Worm (Caenorhabditis elegans) whole organism, late embryonic: Measurements from ENCODE around the gene sre-11.

Experiments used
- F13H6.1 ChIP-seq: sonication (generic microtip); optimal IDR thresholded peaks from 2 replicates; lab custom pipeline; 2016; ENCODE audit warnings: missing genetic modification characterization, missing compliant biosample characterization
- K09A11.1 ChIP-seq: sonication (generic microtip); optimal IDR thresholded peaks from 2 replicates; lab custom pipeline; 2017; ENCODE audit warnings: antibody characterized with exemption, mild to moderate bottlenecking, missing genetic modification characterization, missing compliant biosample characterization; ENCODE audit not compliant: insufficient read depth
- T23F11.4 ChIP-seq: fragments of 200-800 bp; sonication (Bioruptor generic); optimal IDR thresholded peaks from 2 replicates; lab custom pipeline; 2018; ENCODE audit warnings: mild to moderate bottlenecking, missing genetic modification characterization, missing compliant biosample characterization
- Y22D7AL.16 ChIP-seq: sonication (generic microtip); optimal IDR thresholded peaks from 2 replicates; lab custom pipeline; 2016; ENCODE audit warnings: missing genetic modification characterization, missing compliant biosample characterization
- ama-1 ChIP-seq: fragments of 150-350 bp; optimal IDR thresholded peaks from 2 replicates; lab custom pipeline; 2014
- ceh-14 ChIP-seq: sonication (generic microtip); optimal IDR thresholded peaks from 2 replicates; lab custom pipeline; 2016; ENCODE audit warnings: missing genotype, missing genetic modification characterization, missing compliant biosample characterization
- ceh-18 ChIP-seq: sonication (generic microtip); optimal IDR thresholded peaks from 2 replicates; lab custom pipeline; 2016; ENCODE audit warnings: missing genetic modification characterization, missing compliant biosample characterization
- ceh-19 ChIP-seq: fragments of 200-800 bp; sonication (Bioruptor generic); optimal IDR thresholded peaks from 2 replicates; lab custom pipeline; 2018; ENCODE audit warnings: mild to moderate bottlenecking, missing genetic modification characterization, missing compliant biosample characterization
- ceh-2 ChIP-seq: sonication (generic microtip); optimal IDR thresholded peaks from 2 replicates; lab custom pipeline; 2016; ENCODE audit warnings: missing genotype, missing genetic modification characterization, missing compliant biosample characterization
- ceh-24 ChIP-seq: sonication (generic microtip); optimal IDR thresholded peaks from 2 replicates; lab custom pipeline; 2016; ENCODE audit warnings: mild to moderate bottlenecking, missing genetic modification characterization, missing compliant biosample characterization
- ceh-31 ChIP-seq: sonication (generic microtip); optimal IDR thresholded peaks from 2 replicates; lab custom pipeline; 2016; ENCODE audit warnings: missing genetic modification characterization, missing compliant biosample characterization
- ceh-34 ChIP-seq: sonication (generic microtip); optimal IDR thresholded peaks from 2 replicates; lab custom pipeline; 2016; ENCODE audit warnings: mild to moderate bottlenecking, missing genetic modification characterization, missing compliant biosample characterization
- ceh-45 ChIP-seq: fragments of 200-800 bp; sonication (Bioruptor generic); IDR thresholded peaks from 2 replicates; pipeline ENCODE4 v1.3.6; 2022; ENCODE audit warnings: missing genetic modification reagents, missing genetic modification characterization, missing compliant biosample characterization
- ceh-48 ChIP-seq: sonication (generic microtip); optimal IDR thresholded peaks from 2 replicates; lab custom pipeline; 2016; ENCODE audit warnings: missing genetic modification characterization, inconsistent platforms, missing compliant biosample characterization
- ceh-6 ChIP-seq: fragments of 200-800 bp; sonication (Bioruptor generic); optimal IDR thresholded peaks from 2 replicates; lab custom pipeline; 2018; ENCODE audit warnings: mild to moderate bottlenecking, missing genetic modification characterization, missing compliant biosample characterization
- che-1 ChIP-seq: sonication (generic microtip); optimal IDR thresholded peaks from 2 replicates; lab custom pipeline; 2016; ENCODE audit warnings: mild to moderate bottlenecking, missing genetic modification characterization, missing compliant biosample characterization
- dmd-4 ChIP-seq: sonication (generic microtip); optimal IDR thresholded peaks from 2 replicates; lab custom pipeline; 2016; ENCODE audit warnings: borderline replicate concordance, missing genetic modification characterization, missing compliant biosample characterization
- dve-1 ChIP-seq: sonication (generic microtip); optimal IDR thresholded peaks from 2 replicates; lab custom pipeline; 2017; ENCODE audit warnings: antibody characterized with exemption, mild to moderate bottlenecking, missing genetic modification characterization, missing compliant biosample characterization
- elt-2 ChIP-seq: sonication (generic microtip); optimal IDR thresholded peaks from 2 replicates; lab custom pipeline; 2016; ENCODE audit warnings: missing genetic modification reagents, missing genetic modification characterization, missing compliant biosample characterization
- ets-4 ChIP-seq: sonication (generic microtip); optimal IDR thresholded peaks from 2 replicates; lab custom pipeline; 2016; ENCODE audit warnings: missing genetic modification characterization, missing compliant biosample characterization
- fkh-10 ChIP-seq: fragments of 150-350 bp; optimal IDR thresholded peaks from 2 replicates; lab custom pipeline; 2014; ENCODE audit warnings: missing biosample characterization, missing genetic modification reagents, missing genetic modification characterization
- fkh-6 ChIP-seq: sonication (generic microtip); optimal IDR thresholded peaks from 2 replicates; lab custom pipeline; 2016; ENCODE audit warnings: missing genetic modification characterization, missing compliant biosample characterization
- gmeb-2 ChIP-seq: sonication (generic microtip); optimal IDR thresholded peaks from 2 replicates; lab custom pipeline; 2016; ENCODE audit warnings: missing genetic modification characterization, inconsistent platforms, missing compliant biosample characterization
- hlh-13 ChIP-seq: fragments of 200-800 bp; sonication (Bioruptor generic); optimal IDR thresholded peaks from 2 replicates; lab custom pipeline; 2018; ENCODE audit warnings: mild to moderate bottlenecking, missing genetic modification characterization, missing compliant biosample characterization
- hlh-15 ChIP-seq: sonication (generic microtip); optimal IDR thresholded peaks from 2 replicates; lab custom pipeline; 2016; ENCODE audit warnings: missing genetic modification characterization, missing compliant biosample characterization
- hlh-8 ChIP-seq: sonication (generic microtip); optimal IDR thresholded peaks from 2 replicates; lab custom pipeline; 2016; ENCODE audit warnings: missing genotype, missing genetic modification characterization, missing compliant biosample characterization
- lim-6 ChIP-seq: sonication (generic microtip); optimal IDR thresholded peaks from 2 replicates; lab custom pipeline; 2016; ENCODE audit warnings: missing genetic modification characterization, missing compliant biosample characterization
- mec-3 ChIP-seq: sonication (generic microtip); optimal IDR thresholded peaks from 2 replicates; lab custom pipeline; 2016; ENCODE audit warnings: borderline replicate concordance, missing genetic modification characterization, missing compliant biosample characterization
- nfya-1 ChIP-seq: sonication (generic microtip); optimal IDR thresholded peaks from 2 replicates; lab custom pipeline; 2017; ENCODE audit warnings: missing genetic modification characterization, mild to moderate bottlenecking, missing compliant biosample characterization, antibody characterized with exemption, moderate library complexity
- nhr-11 ChIP-seq: fragments of 150-350 bp; optimal IDR thresholded peaks from 2 replicates; lab custom pipeline; 2014; ENCODE audit warnings: missing biosample characterization, missing genetic modification characterization
- nhr-232 ChIP-seq: sonication (generic microtip); optimal IDR thresholded peaks from 2 replicates; lab custom pipeline; 2016; ENCODE audit warnings: missing genetic modification characterization, missing compliant biosample characterization
- pat-9 ChIP-seq: fragments of 200-800 bp; sonication (Bioruptor generic); optimal IDR thresholded peaks from 2 replicates; lab custom pipeline; 2018; ENCODE audit warnings: mild to moderate bottlenecking, missing genetic modification characterization, moderate library complexity, missing compliant biosample characterization
- pha-4 ChIP-seq: fragments of 150-350 bp; optimal IDR thresholded peaks from 2 replicates; lab custom pipeline; 2018; ENCODE audit warnings: missing biosample characterization, missing genetic modification reagents, missing genetic modification characterization
- pros-1 ChIP-seq: fragments of 150-350 bp; optimal IDR thresholded peaks from 2 replicates; lab custom pipeline; 2014; ENCODE audit warnings: missing biosample characterization, missing genetic modification reagents, missing genetic modification characterization
- ref-2 ChIP-seq: sonication (generic microtip); optimal IDR thresholded peaks from 2 replicates; lab custom pipeline; 2016; ENCODE audit warnings: missing genetic modification characterization, missing compliant biosample characterization
- rnt-1 ChIP-seq: sonication (generic microtip); optimal IDR thresholded peaks from 2 replicates; lab custom pipeline; 2016; ENCODE audit warnings: missing genetic modification characterization, missing compliant biosample characterization
- syd-9 ChIP-seq: sonication (generic microtip); optimal IDR thresholded peaks from 2 replicates; lab custom pipeline; 2016; ENCODE audit warnings: mild to moderate bottlenecking, missing genetic modification characterization, moderate library complexity, missing compliant biosample characterization
- tbx-2 ChIP-seq: sonication (generic microtip); optimal IDR thresholded peaks from 2 replicates; lab custom pipeline; 2016; ENCODE audit warnings: missing genetic modification characterization, missing compliant biosample characterization
- ttx-3 ChIP-seq: sonication (generic microtip); optimal IDR thresholded peaks from 2 replicates; lab custom pipeline; 2016; ENCODE audit warnings: missing genetic modification reagents, missing genetic modification characterization, missing compliant biosample characterization
- unc-3 ChIP-seq, 2 experiments: fragments of 200-800 bp in 1 of 2; sonication (Bioruptor generic) in 1 of 2; sonication (generic microtip) in 1 of 2; conservative IDR thresholded peaks in 1 of 2; optimal IDR thresholded peaks in 1 of 2; 2 replicates each; pipeline versions ENCODE4 v1.3.6 to Lab custom; 2016 to 2022; ENCODE audit warnings: missing compliant biosample characterization in 2 of 2, missing genetic modification characterization in 2 of 2, missing genetic modification reagents in 1 of 2
- unc-42 ChIP-seq: sonication (generic microtip); optimal IDR thresholded peaks from 2 replicates; lab custom pipeline; 2016; ENCODE audit warnings: missing genotype, missing genetic modification characterization, missing compliant biosample characterization
- unc-55 ChIP-seq: sonication (generic microtip); optimal IDR thresholded peaks from 2 replicates; lab custom pipeline; 2017; ENCODE audit warnings: missing biosample characterization, missing genetic modification reagents, missing genetic modification characterization

sre-11 gene

ce11 chrV:7728679-7729027, 44.9 kb upstream of the sre-11 start, which contains the start of gene Y97E10C.1:
TSS of gene Y97E10C.1 (plus strand) at chrV:7728879.
- no peak for TF ChIP-seq unc-3 (GFP tag; conservative IDR thresholded peaks at IDR 0.05; lab: Robert Waterston, UW)
- TF ChIP-seq unc-3 (tag; optimal IDR thresholded peaks at IDR 0.05; lab: Kevin White, UChicago) = no peak
- no peak for TF ChIP-seq fkh-6 (tag; lab: Kevin White, UChicago)
- no peak for TF ChIP-seq ceh-45 (GFP tag; lab: Robert Waterston, UW)
- TF ChIP-seq gmeb-2 (tag; lab: Kevin White, UChicago) = no peak
- TF ChIP-seq unc-55 = no peak
- no peak for TF ChIP-seq ttx-3 (tag; lab: Kevin White, UChicago)
- no peak for TF ChIP-seq ceh-14 (tag; lab: Kevin White, UChicago)
- TF ChIP-seq nhr-11 (tag; lab: Kevin White, UChicago) = no peak
- TF ChIP-seq ceh-24 = no peak
- TF ChIP-seq F13H6.1 = no peak
- TF ChIP-seq pat-9 (tag; lab: Kevin White, UChicago) = no peak
- TF ChIP-seq che-1 (tag; lab: Kevin White, UChicago) = no peak
- no peak for TF ChIP-seq K09A11.1 (tag; lab: Kevin White, UChicago)
- TF ChIP-seq ceh-19 (GFP tag; lab: Kevin White, UChicago) = no peak

DNA sequence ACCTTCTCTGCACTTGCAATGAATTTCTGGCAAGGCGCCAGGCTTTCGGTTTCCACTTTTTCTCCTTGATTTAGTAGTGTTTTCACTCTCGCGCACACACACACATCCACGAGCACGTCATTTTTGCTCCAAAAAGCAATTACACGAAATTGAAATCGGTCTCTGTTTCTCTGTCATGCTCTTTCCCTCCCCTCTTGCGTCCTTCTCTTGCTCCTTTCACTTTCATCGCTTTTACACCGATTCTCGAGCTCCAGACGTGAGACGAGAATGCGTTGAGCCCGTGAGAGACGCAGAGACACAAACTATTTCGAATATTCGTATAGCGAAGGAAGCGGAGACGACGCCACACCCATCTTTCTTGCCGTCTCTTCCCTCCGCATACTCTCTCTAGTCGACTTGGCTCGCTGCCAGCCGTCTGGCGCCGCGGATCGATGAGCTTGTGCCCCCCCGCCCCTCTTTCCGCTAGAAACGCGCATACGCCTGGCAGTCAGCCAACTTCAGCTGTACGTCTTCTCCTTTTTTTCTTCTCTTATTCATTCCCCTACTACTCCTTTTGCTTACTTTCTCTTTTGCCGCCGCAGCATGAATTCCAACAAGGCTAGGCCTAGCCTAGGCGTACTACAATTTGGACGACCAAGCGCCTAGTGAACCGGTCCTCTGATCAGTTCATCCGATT, 44.4 kb upstream of the sre-11 start:
- TF ChIP-seq ref-2 (tag; lab: Kevin White, UChicago) (peak; percentile 11), lim-6 (tag; lab: Kevin White, UChicago) (peak; percentile 87), nfya-1 (tag; lab: Kevin White, UChicago) (peak; percentile 82), syd-9 (tag; lab: Kevin White, UChicago) (peak; percentile 58), fkh-6 (tag; lab: Kevin White, UChicago) (no peak), hlh-13 (GFP tag; lab: Kevin White, UChicago) (peak; percentile 29), ceh-14 (tag; lab: Kevin White, UChicago) (peak; percentile 92), Y22D7AL.16 (tag; lab: Kevin White, UChicago) (no peak), tbx-2 (tag; lab: Kevin White, UChicago) (peak; percentile 57), ceh-19 (GFP tag; lab: Kevin White, UChicago) (peak; percentile 47), ets-4 (tag; lab: Kevin White, UChicago) (no peak), ceh-48 (tag; lab: Kevin White, UChicago) (peak; percentile 63), rnt-1 (tag; lab: Kevin White, UChicago) (peak; percentile 53), ceh-34 (tag; lab: Kevin White, UChicago) (peak; percentile 84), fkh-10 (GFP tag; lab: Kevin White, UChicago) (no peak), ceh-18 (peak; percentile 97), ceh-2 (tag; lab: Kevin White, UChicago) (peak; percentile 0), pros-1 (tag; lab: Kevin White, UChicago) (no peak), ceh-31 (tag; lab: Kevin White, UChicago) (peak; percentile 77), unc-55 (peak; percentile 20), dmd-4 (peak; percentile 17), ttx-3 (tag; lab: Kevin White, UChicago) (no peak), T23F11.4 (peak; percentile 19), hlh-8 (tag; lab: Kevin White, UChicago) (peak; percentile 31), unc-42 (tag; lab: Kevin White, UChicago) (peak; percentile 95), dve-1 (peak; percentile 32), ceh-45 (GFP tag; lab: Robert Waterston, UW) (no peak), unc-3 (GFP tag; conservative IDR thresholded peaks at IDR 0.05; lab: Robert Waterston, UW) (no peak), unc-3 (tag; optimal IDR thresholded peaks at IDR 0.05; lab: Kevin White, UChicago) (peak; percentile 51)
- TF ChIP-seq, all 69 proteins: peak for 21

ce11 chrV:7726927-7727326, 43.2 kb upstream of the sre-11 start:
- TF ChIP-seq ceh-6 (GFP tag; lab: Kevin White, UChicago) (no peak), nhr-232 (no peak), Y22D7AL.16 (tag; lab: Kevin White, UChicago) (no peak), hlh-15 (tag; lab: Kevin White, UChicago) (no peak), hlh-8 (tag; lab: Kevin White, UChicago) (no peak), elt-2 (tag; lab: Kevin White, UChicago) (no peak), mec-3 (no peak), dve-1 (no peak), ttx-3 (tag; lab: Kevin White, UChicago) (no peak), ama-1 (lab: Kevin White, UChicago) (no peak), lim-6 (tag; lab: Kevin White, UChicago) (no peak), pha-4 (tag; lab: Kevin White, UChicago) (no peak), unc-55 (no peak), dmd-4 (no peak), ceh-18 (no peak), fkh-6 (tag; lab: Kevin White, UChicago) (no peak), ceh-48 (tag; lab: Kevin White, UChicago) (no peak)
